Fruit fly (Drosophila melanogaster) whole organism, embryonic: Measurements from ENCODE around the gene CG15201.

ENCODE experiments used
- Antp ChIP-seq: fragments of 200-800 bp; sonication (Bioruptor generic); optimal IDR thresholded peaks from 3 replicates; lab custom pipeline; 2016; ENCODE audit warnings: missing biosample characterization, missing genetic modification characterization
- CG10321 ChIP-seq: fragments of 200-800 bp; sonication (Bioruptor generic); IDR thresholded peaks from 2 replicates; pipeline ENCODE4 v1.3.6; 2022; ENCODE audit warnings: missing biosample characterization, missing genetic modification characterization
- CG10979 ChIP-seq: fragments of 200-800 bp; sonication (Bioruptor generic); optimal IDR thresholded peaks from 2 replicates; lab custom pipeline; 2018; ENCODE audit warnings: missing biosample characterization, mild to moderate bottlenecking, missing genetic modification characterization, moderate library complexity
- CG12769 ChIP-seq: fragments of 200-800 bp; sonication (Bioruptor generic); optimal IDR thresholded peaks from 2 replicates; lab custom pipeline; 2019; ENCODE audit warnings: missing biosample characterization, mild to moderate bottlenecking, missing genetic modification characterization, moderate library complexity
- CG13775 ChIP-seq: fragments of 200-800 bp; sonication (Bioruptor generic); optimal IDR thresholded peaks from 3 replicates; lab custom pipeline; 2017; ENCODE audit warnings: missing biosample characterization, mild to moderate bottlenecking, missing genetic modification characterization
- CG16815 ChIP-seq: fragments of 200-800 bp; sonication (Bioruptor generic); optimal IDR thresholded peaks from 3 replicates; lab custom pipeline; 2017; ENCODE audit warnings: missing biosample characterization, mild to moderate bottlenecking, missing genetic modification characterization
- CG17568 ChIP-seq: fragments of 200-800 bp; sonication (Bioruptor generic); optimal IDR thresholded peaks from 2 replicates; lab custom pipeline; 2018; ENCODE audit warnings: missing biosample characterization, mild to moderate bottlenecking, missing genetic modification characterization, moderate library complexity
- CG18599 ChIP-seq: fragments of 200-800 bp; sonication (Bioruptor generic); optimal IDR thresholded peaks from 3 replicates; lab custom pipeline; 2017; ENCODE audit warnings: missing biosample characterization, missing genetic modification characterization, mild to moderate bottlenecking, moderate library complexity, missing genetic modification reagents
- CG2129 ChIP-seq: fragments of 200-800 bp; sonication (Bioruptor generic); IDR thresholded peaks from 2 replicates; pipeline ENCODE4 v1.3.6; 2022; ENCODE audit warnings: missing biosample characterization, missing genetic modification characterization; ENCODE audit not compliant: partially characterized antibody
- CG33557 ChIP-seq: fragments of 200-800 bp; sonication (Bioruptor generic); optimal IDR thresholded peaks from 2 replicates; lab custom pipeline; 2019; ENCODE audit warnings: missing biosample characterization, mild to moderate bottlenecking, missing genetic modification characterization, moderate library complexity
- CG6654 ChIP-seq: fragments of 200-800 bp; sonication (Bioruptor generic); optimal IDR thresholded peaks from 2 replicates; lab custom pipeline; 2017; ENCODE audit warnings: missing biosample characterization, mild to moderate bottlenecking, missing genetic modification characterization
- CG7786 ChIP-seq: fragments of 200-800 bp; sonication (Bioruptor generic); optimal IDR thresholded peaks from 2 replicates; lab custom pipeline; 2016; ENCODE audit warnings: missing biosample characterization, missing genetic modification characterization
- CG8290 ChIP-seq, 3 experiments: fragments of 200-800 bp; sonication (Bioruptor generic); optimal IDR thresholded peaks; 2 replicates each; lab custom pipeline; 2016 to 2019; ENCODE audit warnings: missing biosample characterization in 3 of 3, missing genetic modification characterization in 3 of 3, mild to moderate bottlenecking in 2 of 3, moderate library complexity in 1 of 3
- CG8478 ChIP-seq: fragments of >200 bp; optimal IDR thresholded peaks from 2 replicates; lab custom pipeline; 2018
- CG9797 ChIP-seq: fragments of 200-800 bp; sonication (Bioruptor generic); optimal IDR thresholded peaks from 3 replicates; lab custom pipeline; 2018; ENCODE audit warnings: missing biosample characterization, mild to moderate bottlenecking, missing genetic modification characterization
- CkIIα-i1 ChIP-seq: fragments of 200-800 bp; sonication (Bioruptor generic); IDR thresholded peaks from 2 replicates; pipeline ENCODE4 v1.3.6; 2022; ENCODE audit warnings: missing biosample characterization, missing genetic modification characterization
- Dip2 ChIP-seq: fragments of 200-800 bp; sonication (Bioruptor generic); IDR thresholded peaks from 2 replicates; pipeline ENCODE4 v1.3.6; 2022; ENCODE audit warnings: missing biosample characterization, missing genetic modification characterization
- HmgZ ChIP-seq: fragments of 200-800 bp; sonication (Bioruptor generic); optimal IDR thresholded peaks from 2 replicates; lab custom pipeline; 2018; ENCODE audit warnings: missing biosample characterization, mild to moderate bottlenecking, missing genetic modification characterization
- Kr ChIP-seq: fragments of 200-800 bp; sonication (Bioruptor generic); optimal IDR thresholded peaks from 2 replicates; lab custom pipeline; 2017; ENCODE audit warnings: missing biosample characterization, mild to moderate bottlenecking, missing genetic modification characterization
- Lpt ChIP-seq: fragments of >200 bp; optimal IDR thresholded peaks from 2 replicates; lab custom pipeline; 2018; ENCODE audit warnings: missing biosample characterization, missing genetic modification characterization
- Med ChIP-seq: fragments of 200-800 bp; sonication (Bioruptor generic); peaks from one replicate; lab custom pipeline; 2016; ENCODE audit warnings: missing biosample characterization, missing genetic modification characterization, mild to moderate bottlenecking, inconsistent platforms, moderate library complexity
- Myb ChIP-seq: fragments of 200-800 bp; sonication (Bioruptor generic); optimal IDR thresholded peaks from 2 replicates; lab custom pipeline; 2016; ENCODE audit warnings: missing biosample characterization, missing genetic modification characterization
- NC2α ChIP-seq: fragments of 200-800 bp; sonication (Bioruptor generic); optimal IDR thresholded peaks from 2 replicates; lab custom pipeline; 2016; ENCODE audit warnings: missing biosample characterization, missing genetic modification characterization
- NC2β ChIP-seq: fragments of 200-800 bp; sonication (Bioruptor generic); optimal IDR thresholded peaks from 2 replicates; lab custom pipeline; 2016; ENCODE audit warnings: missing biosample characterization, missing genetic modification characterization
- Optix ChIP-seq: fragments of 200-800 bp; sonication (Bioruptor generic); IDR thresholded peaks from 3 replicates; pipeline ENCODE4 v1.3.6; 2022; ENCODE audit warnings: missing biosample characterization, missing genetic modification characterization
- Xbp1 ChIP-seq: fragments of 200-800 bp; sonication (Bioruptor generic); optimal IDR thresholded peaks from 3 replicates; lab custom pipeline; 2016; ENCODE audit warnings: missing biosample characterization, mild to moderate bottlenecking, missing genetic modification characterization
- aop ChIP-seq: fragments of 200-800 bp; sonication (Bioruptor generic); IDR thresholded peaks from 2 replicates; pipeline ENCODE4 v1.3.6; 2022; ENCODE audit warnings: missing biosample characterization, missing genetic modification characterization
- ash1 ChIP-seq: fragments of 200-800 bp; sonication (Bioruptor generic); optimal IDR thresholded peaks from 2 replicates; lab custom pipeline; 2018; ENCODE audit warnings: missing biosample characterization, mild to moderate bottlenecking, missing genetic modification characterization
- bbx ChIP-seq: fragments of 200-800 bp; sonication (Bioruptor generic); IDR thresholded peaks from 2 replicates; pipeline ENCODE4 v1.3.6; 2022; ENCODE audit warnings: missing biosample characterization, missing genetic modification characterization; ENCODE audit not compliant: partially characterized antibody
- br ChIP-seq: fragments of >200 bp; optimal IDR thresholded peaks from 2 replicates; lab custom pipeline; 2017
- cad ChIP-seq: fragments of >200 bp; optimal IDR thresholded peaks from 2 replicates; lab custom pipeline; 2017; ENCODE audit warnings: missing biosample characterization, missing genetic modification characterization
- cato ChIP-seq: fragments of 200-800 bp; sonication (Bioruptor generic); optimal IDR thresholded peaks from 2 replicates; lab custom pipeline; 2016; ENCODE audit warnings: missing biosample characterization, missing genetic modification characterization, borderline replicate concordance
- chm ChIP-seq: fragments of 200-800 bp; sonication (Bioruptor generic); IDR thresholded peaks from 2 replicates; pipeline ENCODE4 v1.3.6; 2022; ENCODE audit warnings: missing biosample characterization, missing genetic modification characterization
- dan ChIP-seq: fragments of 200-800 bp; sonication (Bioruptor generic); IDR thresholded peaks from 2 replicates; pipeline ENCODE4 v1.3.6; 2022; ENCODE audit warnings: missing biosample characterization, missing genetic modification characterization
- dm ChIP-seq: fragments of 200-800 bp; sonication (Bioruptor generic); optimal IDR thresholded peaks from 3 replicates; lab custom pipeline; 2016; ENCODE audit warnings: missing biosample characterization, missing genetic modification characterization
- fd64A ChIP-seq: fragments of 200-800 bp; sonication (Bioruptor generic); optimal IDR thresholded peaks from 3 replicates; lab custom pipeline; 2018; ENCODE audit warnings: missing biosample characterization, mild to moderate bottlenecking, missing genetic modification characterization
- fu2 ChIP-seq: fragments of 200-800 bp; sonication (Bioruptor generic); optimal IDR thresholded peaks from 2 replicates; lab custom pipeline; 2016; ENCODE audit warnings: missing biosample characterization, missing genetic modification characterization
- grau ChIP-seq: fragments of 200-800 bp; optimal IDR thresholded peaks from 3 replicates; lab custom pipeline; 2019; ENCODE audit warnings: missing biosample characterization, mild to moderate bottlenecking, missing genetic modification characterization, moderate library complexity
- h ChIP-seq: fragments of >200 bp; optimal IDR thresholded peaks from 2 replicates; lab custom pipeline; 2017
- lilli ChIP-seq: fragments of 200-800 bp; sonication (Bioruptor generic); optimal IDR thresholded peaks from 3 replicates; lab custom pipeline; 2016; ENCODE audit warnings: missing biosample characterization, missing genetic modification characterization
- lola ChIP-seq, 3 experiments: fragments of >200 bp in 2 of 3; fragments of 200-800 bp in 1 of 3; sonication (Bioruptor generic) in 1 of 3; optimal IDR thresholded peaks; 2 replicates each; lab custom pipeline; 2017 to 2019; ENCODE audit warnings: missing biosample characterization in 3 of 3, missing genetic modification characterization in 3 of 3, mild to moderate bottlenecking in 1 of 3, moderate library complexity in 1 of 3
- nerfin-1 ChIP-seq: fragments of 200-800 bp; sonication (Bioruptor generic); optimal IDR thresholded peaks from 3 replicates; lab custom pipeline; 2019; ENCODE audit warnings: missing biosample characterization, mild to moderate bottlenecking, missing genetic modification characterization, moderate library complexity
- p53 ChIP-seq: fragments of 200-800 bp; sonication (Bioruptor generic); optimal IDR thresholded peaks from 2 replicates; lab custom pipeline; 2016; ENCODE audit warnings: missing biosample characterization, missing genetic modification characterization
- peb ChIP-seq: fragments of 200-800 bp; sonication (Bioruptor generic); IDR thresholded peaks from 2 replicates; pipeline ENCODE4 v1.3.6; 2022; ENCODE audit warnings: missing biosample characterization, missing genetic modification characterization
- pum ChIP-seq: fragments of 200-800 bp; sonication (Bioruptor generic); optimal IDR thresholded peaks from 2 replicates; lab custom pipeline; 2016; ENCODE audit warnings: missing biosample characterization, missing genetic modification characterization
- rib ChIP-seq: fragments of 200-800 bp; sonication (Bioruptor generic); IDR thresholded peaks from 2 replicates; pipeline ENCODE4 v1.3.6; 2022; ENCODE audit warnings: missing biosample characterization, missing genetic modification characterization
- slp2 ChIP-seq: fragments of 200-800 bp; sonication (Bioruptor generic); optimal IDR thresholded peaks from 2 replicates; lab custom pipeline; 2016; ENCODE audit warnings: missing biosample characterization, missing genetic modification characterization
- tll ChIP-seq, 2 experiments: fragments of 200-800 bp in 1 of 2; fragments of >200 bp in 1 of 2; sonication (Bioruptor generic) in 1 of 2; optimal IDR thresholded peaks; 2 replicates each; lab custom pipeline; 2017 to 2019; ENCODE audit warnings: missing biosample characterization in 2 of 2, missing genetic modification characterization in 2 of 2, mild to moderate bottlenecking in 1 of 2, moderate library complexity in 1 of 2
- toy ChIP-seq: fragments of 200-800 bp; sonication (Bioruptor generic); IDR thresholded peaks from 2 replicates; pipeline ENCODE4 v1.3.6; 2022; ENCODE audit warnings: missing biosample characterization, missing genetic modification characterization
- trh ChIP-seq: fragments of 200-800 bp; sonication (Bioruptor generic); optimal IDR thresholded peaks from 2 replicates; lab custom pipeline; 2016; ENCODE audit warnings: missing biosample characterization, missing genetic modification characterization
- vvl ChIP-seq: fragments of 200-800 bp; sonication (Bioruptor generic); IDR thresholded peaks from 2 replicates; pipeline ENCODE4 v1.3.6; 2022; ENCODE audit warnings: missing biosample characterization, missing genetic modification characterization

The CG15201 gene

dm6 chrX:11153826-11154510 is 10.0 kb downstream of the CG15201 start, which contains the start of the genes rtv and Dlic (continued):
- no peak for TF ChIP-seq pum (GFP tag; lab: Kevin White, UChicago)
- peak; percentile 76 for TF ChIP-seq CG2129 (GFP tag; lab: Robert Waterston, UW)
- no peak for TF ChIP-seq rib (GFP tag; lab: Robert Waterston, UW)
- TF ChIP-seq CG33557 (GFP tag; lab: Kevin White, UChicago) = peak; percentile 6
- TF ChIP-seq NC2β (GFP tag; lab: Kevin White, UChicago) = peak; percentile 11
- TF ChIP-seq br (lab: Kevin White, UChicago) = no peak
- TF ChIP-seq CG8290 (GFP tag; optimal IDR thresholded peaks at IDR 0.05; lab: Kevin White, UChicago) = peak; percentile 52
- peak; percentile 17 to 23 for TF ChIP-seq CG8290 (tag; optimal IDR thresholded peaks at IDR 0.05; lab: Kevin White, UChicago)
- no peak for TF ChIP-seq p53 (GFP tag; lab: Kevin White, UChicago)
- TF ChIP-seq toy (GFP tag; lab: Robert Waterston, UW) = no peak
- TF ChIP-seq CG10321 (GFP tag; lab: Robert Waterston, UW) = no peak
- peak; percentile 15; the same call in 1 of the 2 replicates for TF ChIP-seq vvl (GFP tag; lab: Robert Waterston, UW)
- no peak for TF ChIP-seq aop (GFP tag; lab: Robert Waterston, UW)
- no peak for TF ChIP-seq Optix
- no peak for TF ChIP-seq CG17568
- no peak for TF ChIP-seq CG6654 (GFP tag; lab: Kevin White, UChicago)
- no peak for TF ChIP-seq peb (GFP tag; lab: Robert Waterston, UW)
- no peak for TF ChIP-seq CG18599 (GFP tag; lab: Kevin White, UChicago)
- no peak for TF ChIP-seq CG8478
- no peak for TF ChIP-seq chm (GFP tag; lab: Robert Waterston, UW)
- TF ChIP-seq CG12769 (tag; lab: Kevin White, UChicago) = no peak
- TF ChIP-seq tll (GFP tag; optimal IDR thresholded peaks at IDR 0.05; lab: Kevin White, UChicago) = no peak
- TF ChIP-seq h (lab: Kevin White, UChicago) = no peak
- no peak for TF ChIP-seq NC2α
- no peak for TF ChIP-seq lola (GFP tag; optimal IDR thresholded peaks at IDR 0.05; lab: Kevin White, UChicago)
- TF ChIP-seq dan (GFP tag; lab: Robert Waterston, UW) = no peak
- no peak for TF ChIP-seq dm (GFP tag; lab: Kevin White, UChicago)
- no peak for TF ChIP-seq fd64A
- peak; percentile 86 for TF ChIP-seq CG9797 (GFP tag; lab: Kevin White, UChicago)
- no peak for TF ChIP-seq Kr (GFP tag; lab: Kevin White, UChicago)
- TF ChIP-seq nerfin-1 (tag; lab: Kevin White, UChicago) = peak; percentile 74
- no peak for TF ChIP-seq CG13775
- TF ChIP-seq CG10979 (tag; lab: Kevin White, UChicago) = no peak
- no peak for TF ChIP-seq trh
- peak; percentile 21 for TF ChIP-seq grau (tag; lab: Kevin White, UChicago)
- no peak for TF ChIP-seq CG16815 (GFP tag; lab: Kevin White, UChicago)
- TF ChIP-seq CkIIα-i1 (GFP tag; lab: Robert Waterston, UW) = no peak
- no peak for TF ChIP-seq Dip2
- no peak for TF ChIP-seq fu2 (GFP tag; lab: Kevin White, UChicago)
- no peak for TF ChIP-seq HmgZ
- TF ChIP-seq cato (GFP tag; lab: Kevin White, UChicago) = no peak
- peak; percentile 47 for TF ChIP-seq Xbp1 (GFP tag; lab: Kevin White, UChicago)
- peak; percentile 85 for TF ChIP-seq Med (GFP tag; lab: Kevin White, UChicago)
- peak; percentile 24 for TF ChIP-seq lilli (GFP tag; lab: Kevin White, UChicago)
- no peak for TF ChIP-seq slp2 (GFP tag; lab: Kevin White, UChicago)
- peak; percentile 29 for TF ChIP-seq Myb (GFP tag; lab: Kevin White, UChicago)
- TF ChIP-seq CG7786 (GFP tag; lab: Kevin White, UChicago) = no peak
- TF ChIP-seq Antp = peak; percentile 41
- TF ChIP-seq ash1 (GFP tag; lab: Kevin White, UChicago) = no peak
- TF ChIP-seq cad = no peak
- peak; percentile 57; the same call in 1 of the 2 replicates for TF ChIP-seq bbx
- TF ChIP-seq Lpt (GFP tag; lab: Kevin White, UChicago) = no peak
